Worm (Caenorhabditis elegans) whole organism, L1 larva: ENCODE results near the gene srh-299.
"Not testable (repeated sequence)": the region's sequence is repeated elsewhere in the genome, so short reads cannot be mapped to it uniquely, and the experiment has no call there.

Experiments used
- Y116A8C.19 ChIP-seq: sonication (generic microtip); optimal IDR thresholded peaks from 2 replicates; lab custom pipeline; 2016; ENCODE audit warnings: missing compliant biosample characterization, missing genetic modification characterization, borderline replicate concordance
- ces-1 ChIP-seq: fragments of 150-350 bp; optimal IDR thresholded peaks from 2 replicates; lab custom pipeline; 2014; ENCODE audit warnings: missing biosample characterization, missing genetic modification reagents, missing genetic modification characterization
- egl-27 ChIP-seq, 2 experiments: fragments of 150-350 bp in 1 of 2; sonication (generic microtip); optimal IDR thresholded peaks; 3 replicates each; lab custom pipeline; 2017 to 2018; ENCODE audit warnings: missing biosample characterization in 2 of 2, missing genetic modification characterization in 2 of 2, missing genetic modification reagents in 2 of 2
- fkh-10 ChIP-seq: sonication (generic microtip); optimal IDR thresholded peaks from 2 replicates; lab custom pipeline; 2017; ENCODE audit warnings: missing biosample characterization, missing genetic modification reagents, missing genetic modification characterization
- lin-13 ChIP-seq: fragments of 150-350 bp; optimal IDR thresholded peaks from 2 replicates; lab custom pipeline; 2014; ENCODE audit warnings: missing biosample characterization, missing genetic modification reagents, missing genetic modification characterization
- snpc-4 ChIP-seq: fragments of 150-350 bp; optimal IDR thresholded peaks from 2 replicates; lab custom pipeline; 2014; ENCODE audit warnings: missing biosample characterization, missing genetic modification characterization
- sox-4 ChIP-seq: sonication (generic microtip); optimal IDR thresholded peaks from 2 replicates; lab custom pipeline; 2016; ENCODE audit warnings: missing genetic modification characterization, missing compliant biosample characterization
- sptf-1 ChIP-seq: fragments of 150-350 bp; optimal IDR thresholded peaks from 2 replicates; lab custom pipeline; 2014; ENCODE audit warnings: missing biosample characterization, missing genetic modification characterization
- unc-62 ChIP-seq: fragments of 150-350 bp; optimal IDR thresholded peaks from 2 replicates; lab custom pipeline; 2014; ENCODE audit warnings: missing biosample characterization, missing genetic modification reagents, missing genetic modification characterization
- unc-98 ChIP-seq: fragments of 200-800 bp; sonication (Bioruptor generic); IDR thresholded peaks from 2 replicates; pipeline ENCODE4 v1.3.6; 2022; ENCODE audit warnings: missing genetic modification characterization, missing compliant biosample characterization
- ztf-4 ChIP-seq: fragments of 150-350 bp; optimal IDR thresholded peaks from 2 replicates; lab custom pipeline; 2014; ENCODE audit warnings: missing biosample characterization, missing genetic modification characterization

DNA sequence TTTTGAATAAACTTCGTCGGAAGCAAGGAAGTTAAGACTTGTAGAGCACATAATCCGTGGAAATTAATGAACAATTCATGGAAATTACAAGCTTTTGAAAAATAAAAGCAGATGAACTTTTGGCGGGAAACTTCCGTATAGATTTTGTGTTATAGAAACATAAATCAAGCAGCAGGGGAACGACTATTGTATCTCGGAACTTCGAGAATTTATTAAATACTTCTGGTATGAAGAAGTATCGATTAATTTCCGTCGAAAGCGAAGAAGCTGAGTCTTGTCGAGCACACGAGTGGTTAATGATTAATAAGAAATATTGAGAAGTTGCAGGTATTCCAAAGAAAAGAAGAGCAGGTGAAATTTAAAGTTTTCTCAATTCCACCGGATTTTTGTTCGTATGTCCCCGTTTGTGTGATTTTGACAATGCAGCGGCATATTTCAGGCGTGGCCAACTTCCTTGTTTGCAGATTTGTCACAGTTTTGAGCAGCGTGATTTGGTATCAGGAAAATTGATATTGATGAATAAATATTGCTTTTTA, 12.8 kb upstream of the srh-299 start, which contains the start of gene srh-147:
- TF ChIP-seq fkh-10 (GFP tag; lab: Kevin White, UChicago); sox-4; unc-62 (GFP tag; lab: Kevin White, UChicago); unc-98 (GFP tag; lab: Robert Waterston, UW); egl-27 (tag; optimal IDR thresholded peaks at IDR 0.05; lab: Kevin White, UChicago); snpc-4 (tag; lab: Kevin White, UChicago); sptf-1 (tag; lab: Kevin White, UChicago); ztf-4 (tag; lab: Kevin White, UChicago); lin-13 (GFP tag; lab: Kevin White, UChicago); Y116A8C.19 (tag; lab: Kevin White, UChicago); ces-1 (GFP tag; lab: Kevin White, UChicago): not testable (repeated sequence)
